Fruit fly (Drosophila melanogaster) whole organism, embryonic: ENCODE results near the gene Ir67a.
A peak's percentile ranks its signal among the peaks of the same experiment; 100 is the strongest.

Source experiments
- Atf6 ChIP-seq: fragments of 200-800 bp; sonication (Bioruptor generic); IDR thresholded peaks from 2 replicates; pipeline ENCODE4 v1.3.6; 2022; ENCODE audit warnings: missing biosample characterization, missing genetic modification characterization
- CG10274 ChIP-seq: fragments of 200-800 bp; sonication (Bioruptor generic); optimal IDR thresholded peaks from 3 replicates; lab custom pipeline; 2017; ENCODE audit warnings: missing biosample characterization, mild to moderate bottlenecking, missing genetic modification characterization
- CG11504 ChIP-seq: fragments of 200-800 bp; sonication (Bioruptor generic); optimal IDR thresholded peaks from 3 replicates; lab custom pipeline; 2019; ENCODE audit warnings: missing biosample characterization, mild to moderate bottlenecking, missing genetic modification characterization, moderate library complexity
- CG13296 ChIP-seq: fragments of 200-800 bp; sonication (Bioruptor generic); optimal IDR thresholded peaks from 3 replicates; lab custom pipeline; 2018; ENCODE audit warnings: missing biosample characterization, mild to moderate bottlenecking, missing genetic modification characterization
- CG15479 ChIP-seq: fragments of 200-800 bp; sonication (Bioruptor generic); optimal IDR thresholded peaks from 3 replicates; lab custom pipeline; 2019; ENCODE audit warnings: missing biosample characterization, mild to moderate bottlenecking, missing genetic modification characterization, moderate library complexity
- CG16815 ChIP-seq: fragments of 200-800 bp; sonication (Bioruptor generic); optimal IDR thresholded peaks from 3 replicates; lab custom pipeline; 2017; ENCODE audit warnings: missing biosample characterization, mild to moderate bottlenecking, missing genetic modification characterization
- CG17328 ChIP-seq: fragments of 200-800 bp; sonication (Bioruptor generic); IDR thresholded peaks from 2 replicates; pipeline ENCODE4 v1.3.6; 2022; ENCODE audit warnings: missing biosample characterization, missing genetic modification characterization
- CG18764 ChIP-seq: fragments of 200-800 bp; sonication (Bioruptor generic); optimal IDR thresholded peaks from 3 replicates; lab custom pipeline; 2016; ENCODE audit warnings: missing biosample characterization, missing genetic modification characterization
- CG2202 ChIP-seq: fragments of 200-800 bp; sonication (Bioruptor generic); optimal IDR thresholded peaks from 2 replicates; lab custom pipeline; 2018; ENCODE audit warnings: missing biosample characterization, mild to moderate bottlenecking, missing genetic modification characterization
- CG2712 ChIP-seq: fragments of 200-800 bp; optimal IDR thresholded peaks from 3 replicates; lab custom pipeline; 2019; ENCODE audit warnings: missing biosample characterization, mild to moderate bottlenecking, missing genetic modification characterization, moderate library complexity
- CG31365 ChIP-seq: fragments of 200-800 bp; sonication (Bioruptor generic); optimal IDR thresholded peaks from 2 replicates; lab custom pipeline; 2018; ENCODE audit warnings: missing biosample characterization, mild to moderate bottlenecking, missing genetic modification characterization
- CG4404 ChIP-seq: fragments of 200-800 bp; sonication (Bioruptor generic); IDR thresholded peaks from 2 replicates; pipeline ENCODE4 v1.3.6; 2022; ENCODE audit warnings: missing biosample characterization, missing genetic modification characterization
- CG4730 ChIP-seq: fragments of 200-800 bp; sonication (Bioruptor generic); IDR thresholded peaks from 2 replicates; pipeline ENCODE4 v1.3.6; 2022; ENCODE audit warnings: missing biosample characterization, missing genetic modification characterization
- CG6254 ChIP-seq: fragments of 200-800 bp; sonication (Bioruptor generic); optimal IDR thresholded peaks from 3 replicates; lab custom pipeline; 2017; ENCODE audit warnings: mild to moderate bottlenecking, missing biosample characterization, missing genetic modification reagents, missing genetic modification characterization
- CG8281 ChIP-seq: fragments of 200-800 bp; sonication (Bioruptor generic); optimal IDR thresholded peaks from 2 replicates; lab custom pipeline; 2018; ENCODE audit warnings: missing biosample characterization, mild to moderate bottlenecking, missing genetic modification characterization, moderate library complexity
- CG8388 ChIP-seq: fragments of 200-800 bp; sonication (Bioruptor generic); optimal IDR thresholded peaks from 2 replicates; lab custom pipeline; 2019; ENCODE audit warnings: missing biosample characterization, mild to moderate bottlenecking, missing genetic modification characterization, moderate library complexity
- CG8924 ChIP-seq: fragments of 200-800 bp; optimal IDR thresholded peaks from 3 replicates; lab custom pipeline; 2019; ENCODE audit warnings: missing biosample characterization, mild to moderate bottlenecking, missing genetic modification characterization, moderate library complexity
- CG9215 ChIP-seq: fragments of 200-800 bp; sonication (Bioruptor generic); IDR thresholded peaks from 2 replicates; pipeline ENCODE4 v1.3.6; 2022; ENCODE audit warnings: missing biosample characterization, missing genetic modification characterization
- CkIIα-i1 ChIP-seq: fragments of 200-800 bp; sonication (Bioruptor generic); IDR thresholded peaks from 2 replicates; pipeline ENCODE4 v1.3.6; 2022; ENCODE audit warnings: missing biosample characterization, missing genetic modification characterization
- Dek ChIP-seq: fragments of 200-800 bp; sonication (Bioruptor generic); optimal IDR thresholded peaks from 3 replicates; lab custom pipeline; 2019; ENCODE audit warnings: missing biosample characterization, mild to moderate bottlenecking, missing genetic modification characterization, moderate library complexity
- Dfd ChIP-seq, 2 experiments: fragments of >200 bp; optimal IDR thresholded peaks; 2 replicates each; lab custom pipeline; 2017; ENCODE audit warnings: missing biosample characterization in 2 of 2, missing genetic modification characterization in 2 of 2
- Doc2 ChIP-seq: fragments of 200-800 bp; sonication (Bioruptor generic); IDR thresholded peaks from 2 replicates; pipeline ENCODE4 v1.3.6; 2022; ENCODE audit warnings: missing biosample characterization, missing genetic modification characterization
- Doc3 ChIP-seq: fragments of 200-800 bp; sonication (Bioruptor generic); IDR thresholded peaks from 3 replicates; pipeline ENCODE4 v1.3.6; 2022; ENCODE audit warnings: missing biosample characterization, missing genetic modification characterization; ENCODE audit not compliant: partially characterized antibody
- Fer1 ChIP-seq: fragments of 200-800 bp; sonication (Bioruptor generic); optimal IDR thresholded peaks from 2 replicates; lab custom pipeline; 2017; ENCODE audit warnings: missing biosample characterization, mild to moderate bottlenecking, missing genetic modification characterization
- HLH3B ChIP-seq: fragments of 200-800 bp; sonication (Bioruptor generic); IDR thresholded peaks from 2 replicates; pipeline ENCODE4 v1.3.6; 2022; ENCODE audit warnings: missing biosample characterization, missing genetic modification characterization
- Hmr ChIP-seq: fragments of 200-800 bp; sonication (Bioruptor generic); optimal IDR thresholded peaks from 3 replicates; lab custom pipeline; 2017; ENCODE audit warnings: mild to moderate bottlenecking, missing biosample characterization, missing genetic modification reagents, missing genetic modification characterization
- Meics ChIP-seq: fragments of 200-800 bp; sonication (Bioruptor generic); optimal IDR thresholded peaks from 2 replicates; lab custom pipeline; 2017; ENCODE audit warnings: missing biosample characterization, mild to moderate bottlenecking, missing genetic modification characterization
- Ravus ChIP-seq: fragments of 200-800 bp; sonication (Bioruptor generic); IDR thresholded peaks from 2 replicates; pipeline ENCODE4 v1.3.6; 2022; ENCODE audit warnings: missing biosample characterization, missing genetic modification characterization
- Sry-δ ChIP-seq: fragments of 200-800 bp; sonication (Bioruptor generic); optimal IDR thresholded peaks from 2 replicates; lab custom pipeline; 2016; ENCODE audit warnings: missing biosample characterization, missing genetic modification characterization
- aop ChIP-seq: fragments of 200-800 bp; sonication (Bioruptor generic); IDR thresholded peaks from 2 replicates; pipeline ENCODE4 v1.3.6; 2022; ENCODE audit warnings: missing biosample characterization, missing genetic modification characterization
- ase ChIP-seq: fragments of 200-800 bp; sonication (Bioruptor generic); IDR thresholded peaks from 3 replicates; pipeline ENCODE4 v1.3.6; 2022; ENCODE audit warnings: missing biosample characterization, missing genetic modification characterization
- ato ChIP-seq: fragments of 200-800 bp; sonication (Bioruptor generic); IDR thresholded peaks from 2 replicates; pipeline ENCODE4 v1.3.6; 2022; ENCODE audit warnings: missing biosample characterization, missing genetic modification characterization; ENCODE audit not compliant: partially characterized antibody
- cato ChIP-seq: fragments of 200-800 bp; sonication (Bioruptor generic); optimal IDR thresholded peaks from 2 replicates; lab custom pipeline; 2016; ENCODE audit warnings: missing biosample characterization, missing genetic modification characterization, borderline replicate concordance
- caup ChIP-seq: fragments of 200-800 bp; sonication (Bioruptor generic); optimal IDR thresholded peaks from 3 replicates; lab custom pipeline; 2017; ENCODE audit warnings: missing biosample characterization, mild to moderate bottlenecking, missing genetic modification characterization, moderate library complexity; ENCODE audit not compliant: severe bottlenecking
- croc ChIP-seq: fragments of 200-800 bp; sonication (Bioruptor generic); conservative IDR thresholded peaks from 3 replicates; pipeline ENCODE4 v1.3.6; 2022; ENCODE audit warnings: missing biosample characterization, missing genetic modification characterization
- dmrt11E ChIP-seq: fragments of 200-800 bp; sonication (Bioruptor generic); optimal IDR thresholded peaks from 3 replicates; lab custom pipeline; 2018; ENCODE audit warnings: missing biosample characterization, mild to moderate bottlenecking, missing genetic modification characterization, moderate library complexity
- fd3F ChIP-seq: fragments of 200-800 bp; sonication (Bioruptor generic); optimal IDR thresholded peaks from 2 replicates; lab custom pipeline; 2018; ENCODE audit warnings: missing biosample characterization, mild to moderate bottlenecking, missing genetic modification characterization, moderate library complexity
- gcm ChIP-seq: fragments of 200-800 bp; sonication (Bioruptor generic); optimal IDR thresholded peaks from 2 replicates; lab custom pipeline; 2019; ENCODE audit warnings: missing biosample characterization, mild to moderate bottlenecking, missing genetic modification characterization, moderate library complexity
- ken ChIP-seq: fragments of 200-800 bp; sonication (Bioruptor generic); IDR thresholded peaks from 3 replicates; pipeline ENCODE4 v1.3.6; 2022; ENCODE audit warnings: missing biosample characterization, missing genetic modification characterization
- klu ChIP-seq: fragments of 200-800 bp; sonication (Bioruptor generic); IDR thresholded peaks from 2 replicates; pipeline ENCODE4 v1.3.6; 2022; ENCODE audit warnings: missing biosample characterization, missing genetic modification characterization
- mam ChIP-seq: fragments of 200-800 bp; sonication (Bioruptor generic); optimal IDR thresholded peaks from 3 replicates; lab custom pipeline; 2016; ENCODE audit warnings: missing biosample characterization, missing genetic modification characterization
- peb ChIP-seq: fragments of 200-800 bp; sonication (Bioruptor generic); IDR thresholded peaks from 2 replicates; pipeline ENCODE4 v1.3.6; 2022; ENCODE audit warnings: missing biosample characterization, missing genetic modification characterization
- pho ChIP-seq: fragments of 200-800 bp; sonication (Bioruptor generic); optimal IDR thresholded peaks from 2 replicates; lab custom pipeline; 2016; ENCODE audit warnings: missing biosample characterization, missing genetic modification characterization
- prd ChIP-seq, 3 experiments: fragments of >200 bp in 2 of 3; fragments of 200-800 bp in 1 of 3; sonication (Bioruptor generic) in 1 of 3; optimal IDR thresholded peaks in 2 of 3; IDR thresholded peaks in 1 of 3; 2 replicates in 2 of 3; 3 replicates in 1 of 3; pipeline versions ENCODE4 v1.3.6 to Lab custom; 2017 to 2022; ENCODE audit warnings: missing biosample characterization in 1 of 3, missing genetic modification characterization in 1 of 3
- so ChIP-seq: fragments of 200-800 bp; sonication (Bioruptor generic); IDR thresholded peaks from 3 replicates; pipeline ENCODE4 v1.3.6; 2022; ENCODE audit warnings: missing biosample characterization, missing genetic modification characterization
- ssp ChIP-seq: fragments of 200-800 bp; sonication (Bioruptor generic); IDR thresholded peaks from 2 replicates; pipeline ENCODE4 v1.3.6; 2022; ENCODE audit warnings: missing biosample characterization, missing genetic modification characterization
- usp ChIP-seq: fragments of >200 bp; optimal IDR thresholded peaks from 2 replicates; lab custom pipeline; 2017; ENCODE audit warnings: missing biosample characterization, missing genetic modification characterization
- z ChIP-seq: fragments of 200-800 bp; sonication (Bioruptor generic); IDR thresholded peaks from 3 replicates; pipeline ENCODE4 v1.3.6; 2022; ENCODE audit warnings: missing biosample characterization, missing genetic modification characterization
- zf30C ChIP-seq: fragments of 200-800 bp; sonication (Bioruptor generic); optimal IDR thresholded peaks from 3 replicates; lab custom pipeline; 2018; ENCODE audit warnings: missing biosample characterization, mild to moderate bottlenecking, missing genetic modification characterization

The Ir67a gene

DNA sequence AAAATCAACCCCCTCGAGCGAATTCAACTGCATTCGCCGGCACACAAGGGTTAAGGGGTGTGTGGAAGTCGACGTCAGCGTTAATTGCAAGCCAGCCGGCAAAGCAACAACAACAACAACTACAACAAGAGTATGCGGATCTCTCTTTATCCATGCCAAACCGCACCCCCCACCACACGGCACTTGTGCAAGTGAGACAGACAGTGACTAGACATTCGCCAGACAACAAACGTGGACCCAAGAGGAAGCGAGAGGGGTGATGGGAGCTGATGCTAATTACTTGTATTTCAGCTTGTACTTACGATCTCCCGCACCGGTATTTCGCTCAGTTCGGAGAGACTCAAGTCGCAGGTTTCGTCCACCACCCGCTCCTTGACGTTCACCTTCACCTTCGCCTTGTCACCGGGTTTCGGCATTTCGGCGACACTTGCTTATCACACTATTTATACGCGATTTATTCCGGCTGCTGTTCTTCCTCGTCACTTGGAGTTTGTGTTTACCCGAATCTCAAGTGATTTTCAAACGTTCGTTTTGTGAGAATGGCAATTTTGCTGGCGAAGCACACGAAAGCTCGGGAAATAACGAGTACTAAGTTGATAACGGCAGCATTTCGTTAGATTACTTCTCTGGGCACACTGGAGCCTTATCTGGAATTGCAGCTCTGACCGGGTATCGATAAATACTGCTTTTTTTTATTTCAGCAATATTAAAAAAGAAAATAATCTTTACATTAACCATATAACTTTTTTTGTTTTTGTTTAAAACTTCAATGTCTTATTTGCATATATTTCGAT lies 34.6 kb downstream of the Ir67a start, which contains the start of gene CG3408:
TSS of gene CG3408 (minus strand) at position 547 of the 794 bp plus-strand sequence.
- no peak for TF ChIP-seq CG4730 (GFP tag; lab: Robert Waterston, UW)
- peak; percentile 31 for TF ChIP-seq CG2712 (tag; lab: Kevin White, UChicago)
- peak; percentile 36; the same call in 1 of the 3 replicates for TF ChIP-seq ken (GFP tag; lab: Robert Waterston, UW)
- no peak for TF ChIP-seq CG9215 (GFP tag; lab: Robert Waterston, UW)
- TF ChIP-seq CG6254 (GFP tag; lab: Kevin White, UChicago): no peak
- no peak for TF ChIP-seq Dfd (GFP tag; optimal IDR thresholded peaks at IDR 0.05; lab: Kevin White, UChicago)
- TF ChIP-seq CG11504 (tag; lab: Kevin White, UChicago): peak; percentile 18
- TF ChIP-seq usp (GFP tag; lab: Kevin White, UChicago): no peak
- 0 out of 2 replicates have a peak, but pooled peaks have one; percentile 6 for TF ChIP-seq Atf6
- 0 out of 3 replicates have a peak, but pooled peaks have one; percentile 11 for TF ChIP-seq so
- TF ChIP-seq Meics (GFP tag; lab: Kevin White, UChicago): no peak
- no peak for TF ChIP-seq CG4404
- no peak for TF ChIP-seq ase
- TF ChIP-seq ato (GFP tag; lab: Robert Waterston, UW): no peak
- no peak for TF ChIP-seq ssp (GFP tag; lab: Robert Waterston, UW)
- no peak for TF ChIP-seq Fer1 (GFP tag; lab: Kevin White, UChicago)
- TF ChIP-seq prd (optimal IDR thresholded peaks at IDR 0.05; lab: Kevin White, UChicago): no peak
- no peak for TF ChIP-seq prd (GFP tag; IDR thresholded peaks at IDR 0.05; lab: Robert Waterston, UW)
- no peak for TF ChIP-seq CG17328 (GFP tag; lab: Robert Waterston, UW)
- TF ChIP-seq Dek (tag; lab: Kevin White, UChicago): no peak
- TF ChIP-seq dmrt11E (tag; lab: Kevin White, UChicago): no peak
- no peak for TF ChIP-seq HLH3B (GFP tag; lab: Robert Waterston, UW)
- peak; percentile 43 for TF ChIP-seq CG8924 (tag; lab: Kevin White, UChicago)
- no peak for TF ChIP-seq CkIIα-i1 (GFP tag; lab: Robert Waterston, UW)
- TF ChIP-seq CG15479 (GFP tag; lab: Kevin White, UChicago): no peak
- TF ChIP-seq CG10274: no peak
- TF ChIP-seq CG2202: no peak
- TF ChIP-seq peb (GFP tag; lab: Robert Waterston, UW): no peak
- no peak for TF ChIP-seq fd3F
- no peak for TF ChIP-seq zf30C (GFP tag; lab: Kevin White, UChicago)
- TF ChIP-seq caup (GFP tag; lab: Kevin White, UChicago): no peak
- TF ChIP-seq mam (GFP tag; lab: Kevin White, UChicago): no peak
- TF ChIP-seq CG8281 (tag; lab: Kevin White, UChicago): no peak
- TF ChIP-seq pho: peak; percentile 18
- no peak for TF ChIP-seq aop (GFP tag; lab: Robert Waterston, UW)
- TF ChIP-seq gcm (GFP tag; lab: Kevin White, UChicago): no peak
- no peak for TF ChIP-seq Doc3
- no peak for TF ChIP-seq CG13296 (GFP tag; lab: Kevin White, UChicago)
- TF ChIP-seq Ravus (GFP tag; lab: Robert Waterston, UW): no peak
- peak; percentile 54 for TF ChIP-seq Sry-δ (GFP tag; lab: Kevin White, UChicago)
- peak; percentile 48 for TF ChIP-seq Hmr (GFP tag; lab: Kevin White, UChicago)
- no peak for TF ChIP-seq klu (GFP tag; lab: Robert Waterston, UW)
- TF ChIP-seq CG8388 (GFP tag; lab: Kevin White, UChicago): no peak
- no peak for TF ChIP-seq z (GFP tag; lab: Robert Waterston, UW)
- TF ChIP-seq croc (GFP tag; lab: Robert Waterston, UW): no peak
- no peak for TF ChIP-seq Doc2
- TF ChIP-seq cato: no peak
- TF ChIP-seq CG18764: no peak
- TF ChIP-seq CG16815 (GFP tag; lab: Kevin White, UChicago): no peak
- TF ChIP-seq CG31365 (tag; lab: Kevin White, UChicago): no peak
